Fruit fly (Drosophila melanogaster): ENCODE data around the gene CG6118.

CG6118 gene

DNA sequence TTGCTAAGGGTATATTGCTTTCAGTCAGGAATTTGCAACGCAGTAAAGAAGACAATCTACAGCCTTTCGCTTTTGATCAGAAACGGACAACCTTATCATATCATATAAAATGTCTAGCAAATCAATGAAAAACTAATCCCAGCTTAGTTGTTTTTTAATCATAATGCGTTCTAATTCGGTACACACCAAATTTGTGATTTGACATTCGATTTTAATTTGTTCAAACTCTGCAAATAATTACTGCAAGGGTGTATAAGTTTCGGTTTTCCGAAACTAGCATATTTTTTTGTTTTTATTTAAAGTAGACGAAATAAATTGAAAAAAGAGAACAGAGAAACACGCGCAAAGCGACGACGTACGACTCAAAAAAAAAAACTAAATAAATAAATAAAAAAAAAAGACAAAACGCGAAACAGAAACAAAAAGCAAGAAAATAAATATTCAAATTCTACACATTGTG lies 38.2 kb upstream of the CG6118 start:
- TF ChIP-seq CG8301 (tag; optimal IDR thresholded peaks at IDR 0.05) (peak; percentile 6), fd96Ca (GFP tag; IDR thresholded peaks at IDR 0.05) (no peak), CG12605 (GFP tag; IDR thresholded peaks at IDR 0.05) (peak; percentile 45), Pif1A (GFP tag; optimal IDR thresholded peaks at IDR 0.05) (no peak), gl (tag; optimal IDR thresholded peaks at IDR 0.05) (no peak), rn (GFP tag; IDR thresholded peaks at IDR 0.05) (no peak), CG32121 (GFP tag; IDR thresholded peaks at IDR 0.05) (peak; percentile 50), CG14655 (GFP tag; optimal IDR thresholded peaks at IDR 0.05) (peak; percentile 40), Ets98B (GFP tag; IDR thresholded peaks at IDR 0.05) (peak; percentile 54; the same call in 1 of the 2 replicates), CG34367 (tag; optimal IDR thresholded peaks at IDR 0.05) (no peak), Pif1B (GFP tag; optimal IDR thresholded peaks at IDR 0.05) (no peak)

DNA sequence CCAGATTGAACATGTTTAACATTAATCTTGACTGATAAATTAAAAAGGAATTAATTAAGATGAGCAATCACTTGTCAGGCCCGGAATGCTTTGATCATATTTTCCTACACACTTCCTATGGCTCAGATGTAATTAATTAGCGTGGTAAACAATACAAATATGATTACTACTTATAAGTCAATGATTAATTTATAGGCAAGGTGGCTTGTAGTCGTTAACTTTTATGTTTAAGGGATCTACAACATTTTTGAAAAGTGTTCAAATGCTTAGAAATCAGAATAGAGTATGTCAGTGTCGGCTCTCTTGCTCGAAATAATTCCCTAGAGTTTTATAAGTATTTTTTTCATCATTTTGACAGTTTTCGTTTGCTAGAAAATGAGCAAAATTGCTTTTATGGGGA lies 37.2 kb upstream of the CG6118 start:
- TF ChIP-seq CG10348 (GFP tag; IDR thresholded peaks at IDR 0.05) (no peak), CG13204 (GFP tag; optimal IDR thresholded peaks at IDR 0.05) (no peak), CG8159 (tag; optimal IDR thresholded peaks at IDR 0.05) (no peak), CG14655 (GFP tag; optimal IDR thresholded peaks at IDR 0.05) (no peak), CG17806 (tag; optimal IDR thresholded peaks at IDR 0.05) (no peak), CG8301 (tag; optimal IDR thresholded peaks at IDR 0.05) (no peak), CG12605 (GFP tag; IDR thresholded peaks at IDR 0.05) (no peak), rn (GFP tag; IDR thresholded peaks at IDR 0.05) (no peak), CG9948 (tag; optimal IDR thresholded peaks at IDR 0.05) (no peak), gl (tag; optimal IDR thresholded peaks at IDR 0.05) (no peak), CG4496 (GFP tag; IDR thresholded peaks at IDR 0.05) (no peak), Pif1B (GFP tag; optimal IDR thresholded peaks at IDR 0.05) (no peak)

DNA sequence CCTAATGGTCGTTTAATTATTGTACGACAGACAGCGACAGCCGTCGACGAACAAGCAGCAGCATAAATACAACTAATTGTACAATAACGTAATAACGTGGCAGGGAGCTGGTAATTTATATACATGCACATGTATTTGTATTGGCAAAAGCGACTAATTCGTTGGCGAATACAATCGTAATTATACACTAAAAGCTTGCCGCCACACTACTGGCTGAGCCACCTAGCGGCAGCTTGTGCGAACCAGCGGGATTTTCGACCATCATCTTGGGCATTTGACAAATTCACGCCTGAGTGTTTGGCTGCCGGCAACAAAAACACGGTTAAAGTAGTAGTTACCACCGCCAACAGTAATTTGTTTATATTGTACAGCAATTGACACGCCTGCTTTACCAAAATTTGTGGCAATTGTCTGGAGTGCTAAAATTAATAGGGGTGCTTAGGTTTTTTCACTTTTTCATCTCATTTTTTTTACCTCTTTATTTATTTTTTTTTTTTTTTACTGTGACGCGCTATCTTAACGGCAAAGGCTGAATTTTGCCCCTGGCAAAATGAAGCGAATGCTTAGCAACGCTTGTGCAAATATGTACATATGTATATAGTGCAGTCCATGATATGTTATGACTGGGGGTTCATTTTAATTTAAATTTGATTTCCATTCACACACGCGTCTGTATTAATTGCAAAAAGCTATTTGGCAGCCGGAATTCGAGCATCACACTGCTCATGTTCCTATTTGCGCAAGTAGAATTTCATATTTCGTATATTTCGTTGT lies 33.6 kb upstream of the CG6118 start:
- TF ChIP-seq CG14655 (GFP tag; optimal IDR thresholded peaks at IDR 0.05) (no peak), Snoo (tag; optimal IDR thresholded peaks at IDR 0.05) (no peak), fd96Ca (GFP tag; IDR thresholded peaks at IDR 0.05) (no peak), CG8159 (tag; optimal IDR thresholded peaks at IDR 0.05) (no peak), CG32121 (GFP tag; IDR thresholded peaks at IDR 0.05) (no peak), CG8301 (tag; optimal IDR thresholded peaks at IDR 0.05) (no peak), Pif1B (GFP tag; optimal IDR thresholded peaks at IDR 0.05) (no peak)

DNA sequence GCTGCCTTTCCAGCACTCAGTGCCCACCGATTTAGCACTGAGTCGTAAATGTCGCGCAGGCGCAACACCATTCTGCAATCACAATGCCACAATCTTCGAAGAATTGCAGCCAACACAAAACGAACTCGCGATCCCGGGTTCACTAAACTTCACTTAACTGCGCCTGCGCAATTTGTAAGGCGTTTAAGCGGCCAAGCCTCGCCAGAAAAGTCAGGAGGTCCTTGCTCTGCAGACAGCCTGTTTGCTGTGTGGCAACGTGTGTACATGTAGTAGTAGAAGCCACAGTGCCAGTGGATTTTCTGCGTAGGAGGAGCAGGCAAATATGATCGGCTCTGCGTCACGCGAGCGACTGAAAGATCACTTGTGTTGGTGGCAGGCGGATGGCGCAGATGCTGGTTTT lies 28.6 kb upstream of the CG6118 start:
- TF ChIP-seq gl (tag; optimal IDR thresholded peaks at IDR 0.05), result no peak
- TF ChIP-seq CG13204 (GFP tag; optimal IDR thresholded peaks at IDR 0.05), result peak; percentile 29
- no peak for TF ChIP-seq CG10348 (GFP tag; IDR thresholded peaks at IDR 0.05)
- no peak for TF ChIP-seq Ets98B (GFP tag; IDR thresholded peaks at IDR 0.05)
- no peak for TF ChIP-seq Snoo (tag; optimal IDR thresholded peaks at IDR 0.05)
- TF ChIP-seq D1 (tag; optimal IDR thresholded peaks at IDR 0.05), result no peak
- TF ChIP-seq EcR (GFP tag; optimal IDR thresholded peaks at IDR 0.05), result peak; percentile 94

DNA sequence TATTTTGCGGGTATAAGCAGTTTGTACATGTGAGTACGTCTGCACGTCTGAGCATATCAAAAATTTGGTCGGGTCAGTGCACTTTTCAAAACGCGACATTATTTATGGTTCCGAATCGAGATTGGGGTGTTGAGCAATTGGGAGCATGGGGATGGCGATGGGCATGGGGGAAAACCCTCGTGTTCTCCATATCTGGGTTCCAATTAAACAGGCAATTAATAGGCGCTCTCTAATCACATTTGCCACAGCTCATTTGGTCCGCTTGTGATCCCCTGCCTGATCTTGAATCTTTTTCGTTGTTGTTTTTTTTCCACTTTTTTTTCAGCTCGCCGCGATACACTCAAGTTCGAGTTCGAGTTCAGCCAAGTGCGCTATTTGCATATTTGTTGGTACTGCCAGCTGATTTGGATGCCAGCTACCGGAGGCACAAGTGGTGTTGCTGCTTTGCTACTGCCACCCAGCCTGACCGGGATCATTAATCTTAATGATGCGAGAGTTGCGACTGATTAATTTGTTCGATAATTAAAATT lies 23.7 kb upstream of the CG6118 start:
- TF ChIP-seq CG4496 (GFP tag; IDR thresholded peaks at IDR 0.05), result no peak
- no peak for TF ChIP-seq Ets98B (GFP tag; IDR thresholded peaks at IDR 0.05)
- no peak for TF ChIP-seq rn (GFP tag; IDR thresholded peaks at IDR 0.05)
- TF ChIP-seq CG13204 (GFP tag; optimal IDR thresholded peaks at IDR 0.05), result no peak
- TF ChIP-seq gl (tag; optimal IDR thresholded peaks at IDR 0.05), result no peak
- TF ChIP-seq CG17806 (tag; optimal IDR thresholded peaks at IDR 0.05), result no peak
- TF ChIP-seq CG34367 (tag; optimal IDR thresholded peaks at IDR 0.05), result no peak
- TF ChIP-seq CG14655 (GFP tag; optimal IDR thresholded peaks at IDR 0.05), result no peak
- no peak for TF ChIP-seq Pif1B (GFP tag; optimal IDR thresholded peaks at IDR 0.05)

DNA sequence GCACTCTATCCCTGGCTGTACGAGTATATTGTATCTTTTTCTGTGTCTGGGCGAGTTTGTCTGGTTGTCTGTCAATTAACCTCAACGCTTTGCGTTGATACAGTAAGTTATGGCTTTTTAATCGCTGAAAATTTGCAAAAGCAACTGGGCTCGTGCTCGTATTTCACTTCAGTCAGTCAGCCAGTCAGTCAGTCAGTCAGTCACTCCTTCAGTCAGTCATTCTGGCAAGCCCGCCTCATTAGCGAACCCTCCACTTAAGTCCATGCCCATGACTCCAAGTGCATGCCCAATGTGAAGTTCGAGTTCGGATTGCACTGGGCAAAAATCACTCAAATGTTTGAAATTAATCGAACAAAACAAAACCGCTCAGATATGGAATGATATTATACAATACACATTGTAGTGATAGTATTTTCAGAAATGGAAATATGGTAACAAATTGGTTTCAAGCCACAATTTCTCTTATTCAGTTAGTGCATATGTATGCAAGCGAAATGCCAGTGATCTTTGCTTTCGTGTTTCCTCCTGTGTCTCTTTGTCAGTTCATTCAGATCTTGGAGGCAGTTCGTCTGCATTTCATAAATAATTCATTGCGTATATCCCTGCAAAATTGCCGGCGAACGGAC lies 23.0 kb upstream of the CG6118 start:
- peak; percentile 1 for TF ChIP-seq CG34367 (tag; optimal IDR thresholded peaks at IDR 0.05)
- TF ChIP-seq rn (GFP tag; IDR thresholded peaks at IDR 0.05), result no peak
- TF ChIP-seq CG10348 (GFP tag; IDR thresholded peaks at IDR 0.05), result no peak
- TF ChIP-seq CG8301 (tag; optimal IDR thresholded peaks at IDR 0.05), result peak; percentile 3
- peak; percentile 49 for TF ChIP-seq CG15710 (tag; optimal IDR thresholded peaks at IDR 0.05)
- TF ChIP-seq fd96Ca (GFP tag; IDR thresholded peaks at IDR 0.05), result no peak
- TF ChIP-seq CG13204 (GFP tag; optimal IDR thresholded peaks at IDR 0.05), result no peak
- no peak for TF ChIP-seq D1 (tag; optimal IDR thresholded peaks at IDR 0.05)
- TF ChIP-seq CG17806 (tag; optimal IDR thresholded peaks at IDR 0.05), result peak; percentile 43
- peak; percentile 67 for TF ChIP-seq EcR (GFP tag; optimal IDR thresholded peaks at IDR 0.05)
- peak; percentile 13 for TF ChIP-seq CG9948 (tag; optimal IDR thresholded peaks at IDR 0.05)
- TF ChIP-seq Pif1A (GFP tag; optimal IDR thresholded peaks at IDR 0.05), result peak; percentile 27
- no peak for TF ChIP-seq gl (tag; optimal IDR thresholded peaks at IDR 0.05)
- no peak for TF ChIP-seq CG4496 (GFP tag; IDR thresholded peaks at IDR 0.05)
- peak; percentile 1 for TF ChIP-seq CG14655 (GFP tag; optimal IDR thresholded peaks at IDR 0.05)
- peak; percentile 49 for TF ChIP-seq CG8159 (tag; optimal IDR thresholded peaks at IDR 0.05)
- no peak for TF ChIP-seq CG32121 (GFP tag; IDR thresholded peaks at IDR 0.05)
- peak; percentile 38 for TF ChIP-seq Snoo (tag; optimal IDR thresholded peaks at IDR 0.05)
- peak; percentile 7 for TF ChIP-seq Pif1B (GFP tag; optimal IDR thresholded peaks at IDR 0.05)

All from whole organism, pupa.